Worm (Caenorhabditis elegans): ENCODE results near the gene C06A8.6.

The C06A8.6 gene

ce11 chrII:7777320-7777978, 5.2 kb downstream of the C06A8.6 start, which contains the start of gene mthf-1 (continued):
- TF ChIP-seq dmd-8 (GFP tag; IDR thresholded peaks at IDR 0.05) = no peak
- TF ChIP-seq php-3 (GFP tag; IDR thresholded peaks at IDR 0.05) = no peak
- TF ChIP-seq nhr-77 (tag; optimal IDR thresholded peaks at IDR 0.05) = peak; percentile 44
- peak; percentile 18 for TF ChIP-seq cey-2 (tag; optimal IDR thresholded peaks at IDR 0.05; ENCODE audit: borderline replicate concordance, insufficient read depth)
- TF ChIP-seq aha-1 (tag) = peak; percentile 88
- TF ChIP-seq ztf-11 (tag; optimal IDR thresholded peaks at IDR 0.05) = no peak
- no peak for TF ChIP-seq ceh-62 (tag; optimal IDR thresholded peaks at IDR 0.05)
- TF ChIP-seq lin-39 (tag; optimal IDR thresholded peaks at IDR 0.05) = no peak
- TF ChIP-seq dve-1 (tag; optimal IDR thresholded peaks at IDR 0.05; ENCODE audit: insufficient read depth) = peak; percentile 84
- no peak for TF ChIP-seq ztf-7 (tag; optimal IDR thresholded peaks at IDR 0.05)
- no peak for TF ChIP-seq Y75B8A.6 (GFP tag; IDR thresholded peaks at IDR 0.05)
- peak; percentile 15 for TF ChIP-seq T20F7.1 (GFP tag; optimal IDR thresholded peaks at IDR 0.05)
- no peak for TF ChIP-seq nhr-76 (tag; optimal IDR thresholded peaks at IDR 0.05)
- no peak for TF ChIP-seq unc-130 (GFP tag; optimal IDR thresholded peaks at IDR 0.05)
- TF ChIP-seq mep-1 (tag; optimal IDR thresholded peaks at IDR 0.05) = peak; percentile 39
- TF ChIP-seq ctbp-1 (GFP tag; IDR thresholded peaks at IDR 0.05) = no peak
- peak; percentile 90 for TF ChIP-seq nhr-41 (GFP tag; IDR thresholded peaks at IDR 0.05)
- TF ChIP-seq nhr-237 (tag; optimal IDR thresholded peaks at IDR 0.05) = no peak
- no peak for TF ChIP-seq tag-97 (GFP tag; IDR thresholded peaks at IDR 0.05)
- TF ChIP-seq D1046.2 (GFP tag; IDR thresholded peaks at IDR 0.05) = no peak
- no peak for TF ChIP-seq F26F4.8 (GFP tag; conservative IDR thresholded peaks at IDR 0.05)
- TF ChIP-seq daf-19 (GFP tag; conservative IDR thresholded peaks at IDR 0.05) = no peak
- no peak for TF ChIP-seq R02D3.7 (tag; optimal IDR thresholded peaks at IDR 0.05)
- TF ChIP-seq ceh-82 (tag; optimal IDR thresholded peaks at IDR 0.05) = no peak
- TF ChIP-seq nhr-48 (tag; optimal IDR thresholded peaks at IDR 0.05) = peak; percentile 53
- no peak for TF ChIP-seq egl-43 (GFP tag; IDR thresholded peaks at IDR 0.05)
- TF ChIP-seq hlh-30 (tag; optimal IDR thresholded peaks at IDR 0.05; ENCODE audit: insufficient read depth) = peak; percentile 66
- peak; percentile 46; the same call in 1 of the 2 replicates for TF ChIP-seq pha-4 (GFP tag; IDR thresholded peaks at IDR 0.05)
- TF ChIP-seq pha-4 (tag; optimal IDR thresholded peaks at IDR 0.05) = no peak
- TF ChIP-seq vab-7 (GFP tag; IDR thresholded peaks at IDR 0.05) = no peak
- TF ChIP-seq madf-5 (GFP tag; IDR thresholded peaks at IDR 0.05) = no peak
- no peak for TF ChIP-seq zfp-2 (tag; optimal IDR thresholded peaks at IDR 0.05)
- TF ChIP-seq madf-9 (GFP tag; conservative IDR thresholded peaks at IDR 0.05) = no peak

ce11 chrII:7778273-7778672, 6.0 kb downstream of the C06A8.6 start:
- peak; percentile 34 for TF ChIP-seq aha-1 (tag)
- no peak for TF ChIP-seq zip-11 (GFP tag; IDR thresholded peaks at IDR 0.05)
- no peak for TF ChIP-seq hif-1 (tag; optimal IDR thresholded peaks at IDR 0.05)
- TF ChIP-seq tra-1 (GFP tag; IDR thresholded peaks at IDR 0.05) = no peak
- TF ChIP-seq daf-16 (GFP tag; optimal IDR thresholded peaks at IDR 0.05) = no peak
- peak; percentile 97 for TF ChIP-seq daf-16 (tag; optimal IDR thresholded peaks at IDR 0.05)
- no peak for TF ChIP-seq jun-1 (tag; optimal IDR thresholded peaks at IDR 0.05)
- peak; percentile 22 for TF ChIP-seq dve-1 (tag; optimal IDR thresholded peaks at IDR 0.05; ENCODE audit: insufficient read depth)

ce11 chrII:7781102-7781616, 8.9 kb downstream of the C06A8.6 start, which contains the start of the genes snpc-1.1 and spdl-1:
TSS of gene snpc-1.1 (minus strand) at chrII:7781301.
TSS of gene spdl-1 (plus strand) at chrII:7781566.
- TF ChIP-seq dpl-1 (GFP tag; optimal IDR thresholded peaks at IDR 0.05) = peak; percentile 67
- TF ChIP-seq F37D6.2 (tag; optimal IDR thresholded peaks at IDR 0.05) = no peak
- no peak for TF ChIP-seq fos-1 (tag; optimal IDR thresholded peaks at IDR 0.05)
- TF ChIP-seq mdl-1 (tag; optimal IDR thresholded peaks at IDR 0.05) = no peak
- peak; percentile 62 for TF ChIP-seq mes-2 (tag; optimal IDR thresholded peaks at IDR 0.05; ENCODE audit: poor library complexity, severe bottlenecking)
- TF ChIP-seq snpc-4 (tag; optimal IDR thresholded peaks at IDR 0.05) = no peak
- TF ChIP-seq lir-3 (tag; optimal IDR thresholded peaks at IDR 0.05) = no peak
- TF ChIP-seq fkh-10 (GFP tag; optimal IDR thresholded peaks at IDR 0.05) = no peak
- TF ChIP-seq vab-7 (GFP tag; IDR thresholded peaks at IDR 0.05) = no peak
- no peak for TF ChIP-seq ceh-28 (tag; optimal IDR thresholded peaks at IDR 0.05)
- no peak for TF ChIP-seq tag-97 (GFP tag; IDR thresholded peaks at IDR 0.05)
- no peak for TF ChIP-seq pha-4 (GFP tag; IDR thresholded peaks at IDR 0.05)
- peak; percentile 9 for TF ChIP-seq pha-4 (tag; optimal IDR thresholded peaks at IDR 0.05)
- peak in 1 of 2 experiments; percentile 41 for TF ChIP-seq lsy-2 (tag; optimal IDR thresholded peaks at IDR 0.05)
- TF ChIP-seq Y75B8A.6 (GFP tag; IDR thresholded peaks at IDR 0.05) = no peak
- TF ChIP-seq nhr-77 (tag; optimal IDR thresholded peaks at IDR 0.05) = no peak

Data from whole organism, L4 larva.